Fruit fly (Drosophila melanogaster) whole organism, embryonic: Measurements from ENCODE around the gene CG15435.
A peak's percentile ranks its signal among the peaks of the same experiment; 100 is the strongest.

Experiments
- Awh ChIP-seq: fragments of 200-800 bp; sonication (Bioruptor generic); IDR thresholded peaks from 2 replicates; pipeline ENCODE4, ENCODE4 v1.3.6; 2022; ENCODE audit warnings: missing biosample characterization, missing genetic modification characterization
- BtbVII ChIP-seq: fragments of 200-800 bp; sonication (Bioruptor generic); optimal IDR thresholded peaks from 3 replicates; lab custom pipeline; 2017; ENCODE audit warnings: missing biosample characterization, mild to moderate bottlenecking, missing genetic modification characterization
- CG10543 ChIP-seq: fragments of 200-800 bp; sonication (Bioruptor generic); optimal IDR thresholded peaks from 3 replicates; lab custom pipeline; 2017; ENCODE audit warnings: missing biosample characterization, mild to moderate bottlenecking, missing genetic modification characterization, moderate library complexity
- CG10565 ChIP-seq: fragments of 200-800 bp; sonication (Bioruptor generic); optimal IDR thresholded peaks from 3 replicates; lab custom pipeline; 2016; ENCODE audit warnings: missing biosample characterization, mild to moderate bottlenecking, missing genetic modification characterization
- CG12942 ChIP-seq: fragments of 200-800 bp; sonication (Bioruptor generic); optimal IDR thresholded peaks from 3 replicates; lab custom pipeline; 2016; ENCODE audit warnings: missing biosample characterization, missing genetic modification characterization
- CG13287 ChIP-seq: fragments of 200-800 bp; sonication (Bioruptor generic); IDR thresholded peaks from 2 replicates; pipeline ENCODE4 v1.3.6; 2022; ENCODE audit warnings: missing biosample characterization, missing genetic modification characterization; ENCODE audit not compliant: partially characterized antibody
- CG13296 ChIP-seq: fragments of 200-800 bp; sonication (Bioruptor generic); optimal IDR thresholded peaks from 3 replicates; lab custom pipeline; 2018; ENCODE audit warnings: missing biosample characterization, mild to moderate bottlenecking, missing genetic modification characterization
- CG13624 ChIP-seq: fragments of 200-800 bp; sonication (Bioruptor generic); optimal IDR thresholded peaks from 2 replicates; lab custom pipeline; 2016; ENCODE audit warnings: missing biosample characterization, missing genetic modification characterization
- CG2202 ChIP-seq: fragments of 200-800 bp; sonication (Bioruptor generic); optimal IDR thresholded peaks from 2 replicates; lab custom pipeline; 2018; ENCODE audit warnings: missing biosample characterization, mild to moderate bottlenecking, missing genetic modification characterization
- CG34422 ChIP-seq: fragments of 200-800 bp; sonication (Bioruptor generic); IDR thresholded peaks from 3 replicates; pipeline ENCODE4 v1.3.6; 2022; ENCODE audit warnings: missing biosample characterization, missing genetic modification characterization
- CG42726 ChIP-seq: fragments of 200-800 bp; sonication (Bioruptor generic); IDR thresholded peaks from 2 replicates; pipeline ENCODE4 v1.3.6; 2022; ENCODE audit warnings: missing biosample characterization, missing genetic modification characterization; ENCODE audit not compliant: partially characterized antibody
- CG7745 ChIP-seq: fragments of 200-800 bp; sonication (Bioruptor generic); optimal IDR thresholded peaks from 2 replicates; lab custom pipeline; 2018; ENCODE audit warnings: missing biosample characterization, mild to moderate bottlenecking, missing genetic modification characterization, moderate library complexity
- CG8388 ChIP-seq: fragments of 200-800 bp; sonication (Bioruptor generic); optimal IDR thresholded peaks from 2 replicates; lab custom pipeline; 2019; ENCODE audit warnings: missing biosample characterization, mild to moderate bottlenecking, missing genetic modification characterization, moderate library complexity
- CG9609 ChIP-seq: fragments of 200-800 bp; sonication (Bioruptor generic); optimal IDR thresholded peaks from 3 replicates; lab custom pipeline; 2016; ENCODE audit warnings: missing biosample characterization, missing genetic modification characterization
- D ChIP-seq, 2 experiments: fragments of 200-800 bp in 1 of 2; fragments of >200 bp in 1 of 2; sonication (Bioruptor generic) in 1 of 2; optimal IDR thresholded peaks; 2 replicates in 1 of 2; 3 replicates in 1 of 2; lab custom pipeline; 2017; ENCODE audit warnings: mild to moderate bottlenecking in 1 of 2, missing biosample characterization in 1 of 2, missing genetic modification characterization in 1 of 2, missing genetic modification reagents in 1 of 2
- Dad ChIP-seq: fragments of 200-800 bp; sonication (Bioruptor generic); optimal IDR thresholded peaks from 3 replicates; lab custom pipeline; 2016; ENCODE audit warnings: missing biosample characterization, missing genetic modification characterization
- Dbx ChIP-seq: fragments of 200-800 bp; sonication (Bioruptor generic); IDR thresholded peaks from 3 replicates; pipeline ENCODE4 v1.3.6; 2022; ENCODE audit warnings: missing biosample characterization, missing genetic modification characterization
- Dip3 ChIP-seq: fragments of 200-800 bp; sonication (Bioruptor generic); optimal IDR thresholded peaks from 3 replicates; lab custom pipeline; 2016; ENCODE audit warnings: missing biosample characterization, missing genetic modification characterization
- Dll ChIP-seq: fragments of 200-800 bp; sonication (Bioruptor generic); IDR thresholded peaks from 4 replicates; pipeline ENCODE4 v1.3.6; 2022; ENCODE audit warnings: missing biosample characterization, missing genetic modification characterization; ENCODE audit not compliant: partially characterized antibody
- Dp ChIP-seq: fragments of 200-800 bp; sonication (Bioruptor generic); optimal IDR thresholded peaks from 2 replicates; lab custom pipeline; 2018; ENCODE audit warnings: missing biosample characterization, mild to moderate bottlenecking, missing genetic modification characterization, moderate library complexity
- ERR ChIP-seq: fragments of 200-800 bp; sonication (Bioruptor generic); optimal IDR thresholded peaks from 2 replicates; lab custom pipeline; 2016; ENCODE audit warnings: missing biosample characterization, missing genetic modification characterization
- Ets97D ChIP-seq: fragments of 200-800 bp; sonication (Bioruptor generic); optimal IDR thresholded peaks from 3 replicates; lab custom pipeline; 2016; ENCODE audit warnings: missing biosample characterization, missing genetic modification characterization
- H2.0 ChIP-seq: fragments of 200-800 bp; sonication (Bioruptor generic); IDR thresholded peaks from 2 replicates; pipeline ENCODE4 v1.3.6; 2022; ENCODE audit warnings: missing biosample characterization, missing genetic modification characterization
- HmgZ ChIP-seq: fragments of 200-800 bp; sonication (Bioruptor generic); optimal IDR thresholded peaks from 2 replicates; lab custom pipeline; 2018; ENCODE audit warnings: missing biosample characterization, mild to moderate bottlenecking, missing genetic modification characterization
- Hr51 ChIP-seq, 2 experiments: fragments of 200-800 bp; sonication (Bioruptor generic); optimal IDR thresholded peaks; 2 replicates in 1 of 2; 3 replicates in 1 of 2; lab custom pipeline; 2016 to 2018; ENCODE audit warnings: missing biosample characterization in 2 of 2, missing genetic modification characterization in 2 of 2, mild to moderate bottlenecking in 1 of 2, moderate library complexity in 1 of 2
- Jarid2 ChIP-seq: fragments of 200-800 bp; sonication (Bioruptor generic); optimal IDR thresholded peaks from 3 replicates; lab custom pipeline; 2017; ENCODE audit warnings: mild to moderate bottlenecking, missing biosample characterization, missing genetic modification reagents, missing genetic modification characterization
- Max ChIP-seq: fragments of 200-800 bp; sonication (Bioruptor generic); optimal IDR thresholded peaks from 2 replicates; lab custom pipeline; 2016; ENCODE audit warnings: missing biosample characterization, mild to moderate bottlenecking, missing genetic modification characterization
- Mes4 ChIP-seq: fragments of 200-800 bp; sonication (Bioruptor generic); optimal IDR thresholded peaks from 2 replicates; lab custom pipeline; 2016; ENCODE audit warnings: missing biosample characterization, missing genetic modification characterization
- NC2α ChIP-seq: fragments of 200-800 bp; sonication (Bioruptor generic); optimal IDR thresholded peaks from 2 replicates; lab custom pipeline; 2016; ENCODE audit warnings: missing biosample characterization, missing genetic modification characterization
- Neu2 ChIP-seq: fragments of 200-800 bp; sonication (Bioruptor generic); optimal IDR thresholded peaks from 3 replicates; lab custom pipeline; 2016; ENCODE audit warnings: missing biosample characterization, missing genetic modification characterization, borderline replicate concordance
- ase ChIP-seq: fragments of 200-800 bp; sonication (Bioruptor generic); IDR thresholded peaks from 3 replicates; pipeline ENCODE4 v1.3.6; 2022; ENCODE audit warnings: missing biosample characterization, missing genetic modification characterization
- ash1 ChIP-seq: fragments of 200-800 bp; sonication (Bioruptor generic); optimal IDR thresholded peaks from 2 replicates; lab custom pipeline; 2018; ENCODE audit warnings: missing biosample characterization, mild to moderate bottlenecking, missing genetic modification characterization
- ato ChIP-seq: fragments of 200-800 bp; sonication (Bioruptor generic); IDR thresholded peaks from 2 replicates; pipeline ENCODE4 v1.3.6; 2022; ENCODE audit warnings: missing biosample characterization, missing genetic modification characterization; ENCODE audit not compliant: partially characterized antibody
- caup ChIP-seq: fragments of 200-800 bp; sonication (Bioruptor generic); optimal IDR thresholded peaks from 3 replicates; lab custom pipeline; 2017; ENCODE audit warnings: missing biosample characterization, mild to moderate bottlenecking, missing genetic modification characterization, moderate library complexity; ENCODE audit not compliant: severe bottlenecking
- chif ChIP-seq, 2 experiments: fragments of 200-800 bp; sonication (Bioruptor generic); optimal IDR thresholded peaks; 3 replicates each; lab custom pipeline; 2016; ENCODE audit warnings: missing biosample characterization in 2 of 2, missing genetic modification characterization in 2 of 2
- chinmo ChIP-seq: fragments of 200-800 bp; sonication (Bioruptor generic); IDR thresholded peaks from 4 replicates; pipeline ENCODE4 v1.3.6; 2022; ENCODE audit warnings: missing biosample characterization, missing genetic modification characterization; ENCODE audit not compliant: partially characterized antibody
- ci ChIP-seq: fragments of 200-800 bp; sonication (Bioruptor generic); IDR thresholded peaks from 3 replicates; pipeline ENCODE4 v1.3.6; 2022; ENCODE audit warnings: missing biosample characterization, missing genetic modification characterization
- en ChIP-seq: fragments of 200-800 bp; sonication (Bioruptor generic); optimal IDR thresholded peaks from 2 replicates; lab custom pipeline; 2016; ENCODE audit warnings: missing biosample characterization, missing genetic modification characterization
- ewg ChIP-seq: fragments of 200-800 bp; sonication (Bioruptor generic); optimal IDR thresholded peaks from 3 replicates; lab custom pipeline; 2017; ENCODE audit warnings: mild to moderate bottlenecking, missing biosample characterization, missing genetic modification reagents, missing genetic modification characterization
- exex ChIP-seq: fragments of 200-800 bp; sonication (Bioruptor generic); optimal IDR thresholded peaks from 4 replicates; lab custom pipeline; 2018; ENCODE audit warnings: missing biosample characterization, mild to moderate bottlenecking, missing genetic modification characterization, moderate library complexity
- h ChIP-seq: fragments of >200 bp; optimal IDR thresholded peaks from 2 replicates; lab custom pipeline; 2017
- jigr1 ChIP-seq: fragments of 200-800 bp; sonication (Bioruptor generic); IDR thresholded peaks from 3 replicates; pipeline ENCODE4 v1.3.6; 2022; ENCODE audit warnings: missing biosample characterization, missing genetic modification characterization
- lbe ChIP-seq: fragments of 200-800 bp; sonication (Bioruptor generic); optimal IDR thresholded peaks from 2 replicates; lab custom pipeline; 2016; ENCODE audit warnings: missing biosample characterization, mild to moderate bottlenecking, missing genetic modification characterization
- odd ChIP-seq: fragments of 200-800 bp; sonication (Bioruptor generic); optimal IDR thresholded peaks from 2 replicates; lab custom pipeline; 2017; ENCODE audit warnings: missing biosample characterization, mild to moderate bottlenecking, missing genetic modification characterization
- p53 ChIP-seq: fragments of 200-800 bp; sonication (Bioruptor generic); optimal IDR thresholded peaks from 2 replicates; lab custom pipeline; 2016; ENCODE audit warnings: missing biosample characterization, missing genetic modification characterization
- pb ChIP-seq: fragments of 200-800 bp; sonication (Bioruptor generic); optimal IDR thresholded peaks from 3 replicates; lab custom pipeline; 2016; ENCODE audit warnings: missing biosample characterization, missing genetic modification characterization
- shn ChIP-seq: fragments of 200-800 bp; sonication (Bioruptor generic); optimal IDR thresholded peaks from 3 replicates; lab custom pipeline; 2016; ENCODE audit warnings: missing biosample characterization, missing genetic modification characterization
- sna ChIP-seq: fragments of 200-800 bp; sonication (Bioruptor generic); IDR thresholded peaks from 2 replicates; pipeline ENCODE4 v1.3.6; 2022; ENCODE audit warnings: missing biosample characterization, missing genetic modification characterization; ENCODE audit not compliant: partially characterized antibody
- stc ChIP-seq: fragments of 200-800 bp; sonication (Bioruptor generic); IDR thresholded peaks from 2 replicates; pipeline ENCODE4 v1.3.6; 2022; ENCODE audit warnings: missing biosample characterization, missing genetic modification characterization
- vvl ChIP-seq: fragments of 200-800 bp; sonication (Bioruptor generic); IDR thresholded peaks from 2 replicates; pipeline ENCODE4 v1.3.6; 2022; ENCODE audit warnings: missing biosample characterization, missing genetic modification characterization

CG15435 gene

dm6 chr2L:4456539-4456994 lies 3.0 kb upstream of the CG15435 start, which contains the start of gene Gs1l (continued):
- TF ChIP-seq chinmo (GFP tag; lab: Robert Waterston, UW) (0 out of 4 replicates have a peak, but pooled peaks have one; percentile 5), jigr1 (GFP tag; lab: Robert Waterston, UW) (no peak), Dll (GFP tag; lab: Robert Waterston, UW) (no peak), en (GFP tag; lab: Kevin White, UChicago) (no peak), Ets97D (GFP tag; lab: Kevin White, UChicago) (peak; percentile 5), CG13296 (GFP tag; lab: Kevin White, UChicago) (no peak), Awh (GFP tag; lab: Robert Waterston, UW) (no peak), ase (no peak), BtbVII (no peak), CG13624 (GFP tag; lab: Kevin White, UChicago) (no peak), sna (GFP tag; lab: Robert Waterston, UW) (no peak), vvl (no peak; the same call in 1 of the 2 replicates), CG10543 (GFP tag; lab: Kevin White, UChicago) (no peak), odd (GFP tag; lab: Kevin White, UChicago) (no peak), ato (no peak), ERR (GFP tag; lab: Kevin White, UChicago) (peak; percentile 88), caup (no peak), CG7745 (no peak), Jarid2 (no peak), Neu2 (GFP tag; lab: Kevin White, UChicago) (no peak), CG12942 (GFP tag; lab: Kevin White, UChicago) (no peak), Dp (peak; percentile 54), h (no peak), NC2α (GFP tag; lab: Kevin White, UChicago) (no peak), Mes4 (GFP tag; lab: Kevin White, UChicago) (no peak), Hr51 (GFP tag; optimal IDR thresholded peaks at IDR 0.05; lab: Kevin White, UChicago) (peak in 1 of 2 experiments; percentile 21), p53 (GFP tag; lab: Kevin White, UChicago) (no peak), ewg (GFP tag; lab: Kevin White, UChicago) (no peak), CG34422 (peak; percentile 36; the same call in 1 of the 3 replicates), D (optimal IDR thresholded peaks at IDR 0.05; lab: Kevin White, UChicago) (no peak), D (GFP tag; optimal IDR thresholded peaks at IDR 0.05; lab: Kevin White, UChicago) (no peak), HmgZ (tag; lab: Kevin White, UChicago) (no peak), lbe (GFP tag; lab: Kevin White, UChicago) (no peak), CG9609 (GFP tag; lab: Kevin White, UChicago) (no peak), Dip3 (GFP tag; lab: Kevin White, UChicago) (no peak), CG8388 (GFP tag; lab: Kevin White, UChicago) (no peak), Max (GFP tag; lab: Kevin White, UChicago) (no peak), CG13287 (no peak; the same call in 1 of the 2 replicates), H2.0 (GFP tag; lab: Robert Waterston, UW) (no peak), ci (GFP tag; lab: Robert Waterston, UW) (peak; percentile 47; the same call in 2 of the 3 replicates), ash1 (no peak), CG2202 (no peak), shn (GFP tag; lab: Kevin White, UChicago) (no peak), Dad (GFP tag; lab: Kevin White, UChicago) (no peak), chif (GFP tag; optimal IDR thresholded peaks at IDR 0.05; lab: Kevin White, UChicago) (no peak), pb (GFP tag; lab: Kevin White, UChicago) (no peak), stc (GFP tag; lab: Robert Waterston, UW) (0 out of 2 replicates have a peak, but pooled peaks have one; percentile 21), Dbx (GFP tag; lab: Robert Waterston, UW) (peak; percentile 76; the same call in 2 of the 3 replicates), CG10565 (GFP tag; lab: Kevin White, UChicago) (no peak), CG42726 (GFP tag; lab: Robert Waterston, UW) (no peak), exex (tag; lab: Kevin White, UChicago) (no peak)
